Fruit fly (Drosophila melanogaster) whole organism, prepupa: ENCODE results near the gene Grik.

ENCODE experiments used
- CG10631 ChIP-seq: fragments of 200-800 bp; sonication (Bioruptor generic); optimal IDR thresholded peaks from 2 replicates; lab custom pipeline; 2016; ENCODE audit warnings: missing biosample characterization, missing genetic modification characterization
- CG11762 ChIP-seq: fragments of 200-800 bp; sonication (Bioruptor generic); optimal IDR thresholded peaks from 3 replicates; lab custom pipeline; 2016; ENCODE audit warnings: missing biosample characterization, missing genetic modification characterization; ENCODE audit not compliant: insufficient read depth
- CG11902 ChIP-seq: fragments of 200-800 bp; sonication (Bioruptor generic); optimal IDR thresholded peaks from 3 replicates; lab custom pipeline; 2016; ENCODE audit warnings: missing biosample characterization, missing genetic modification characterization
- CG15336 ChIP-seq: fragments of 200-800 bp; sonication (Bioruptor generic); IDR thresholded peaks from 2 replicates; pipeline ENCODE4 v1.3.6; 2022; ENCODE audit warnings: missing biosample characterization, missing genetic modification characterization
- CG1621 ChIP-seq: fragments of 200-800 bp; sonication (Bioruptor generic); optimal IDR thresholded peaks from 3 replicates; lab custom pipeline; 2018; ENCODE audit warnings: missing biosample characterization, mild to moderate bottlenecking, missing genetic modification characterization
- CG3032 ChIP-seq: fragments of 200-800 bp; optimal IDR thresholded peaks from 2 replicates; lab custom pipeline; 2019; ENCODE audit warnings: missing biosample characterization, mild to moderate bottlenecking, missing genetic modification characterization, moderate library complexity
- CG31627 ChIP-seq: fragments of 200-800 bp; sonication (Bioruptor generic); optimal IDR thresholded peaks from 3 replicates; lab custom pipeline; 2016; ENCODE audit warnings: missing biosample characterization, missing genetic modification characterization
- CG32006 ChIP-seq: fragments of 200-800 bp; sonication (Bioruptor generic); optimal IDR thresholded peaks from 3 replicates; lab custom pipeline; 2017; ENCODE audit warnings: missing biosample characterization, mild to moderate bottlenecking, missing genetic modification characterization
- CG34406 ChIP-seq: fragments of 200-800 bp; sonication (Bioruptor generic); optimal IDR thresholded peaks from 3 replicates; lab custom pipeline; 2016; ENCODE audit warnings: missing biosample characterization, missing genetic modification characterization
- CG3919 ChIP-seq: fragments of 200-800 bp; sonication (Bioruptor generic); optimal IDR thresholded peaks from 3 replicates; lab custom pipeline; 2016; ENCODE audit warnings: missing biosample characterization, missing genetic modification characterization
- CG6276 ChIP-seq: fragments of 200-800 bp; sonication (Bioruptor generic); optimal IDR thresholded peaks from 2 replicates; lab custom pipeline; 2017; ENCODE audit warnings: missing biosample characterization, mild to moderate bottlenecking, missing genetic modification characterization
- CG6854 ChIP-seq: fragments of 200-800 bp; sonication (Bioruptor generic); optimal IDR thresholded peaks from 2 replicates; lab custom pipeline; 2017; ENCODE audit warnings: missing biosample characterization, mild to moderate bottlenecking, missing genetic modification characterization
- CG7368 ChIP-seq: fragments of 200-800 bp; sonication (Bioruptor generic); optimal IDR thresholded peaks from 3 replicates; lab custom pipeline; 2016; ENCODE audit warnings: missing biosample characterization, missing genetic modification characterization
- CG9139 ChIP-seq: fragments of 200-800 bp; sonication (Bioruptor generic); optimal IDR thresholded peaks from 3 replicates; lab custom pipeline; 2017; ENCODE audit warnings: missing biosample characterization, mild to moderate bottlenecking, missing genetic modification characterization
- Eip78C ChIP-seq: fragments of 200-800 bp; sonication (Bioruptor generic); peaks from one replicate; lab custom pipeline; 2016; ENCODE audit warnings: missing biosample characterization, missing genetic modification characterization
- Ets96B ChIP-seq: fragments of 200-800 bp; optimal IDR thresholded peaks from 2 replicates; lab custom pipeline; 2019; ENCODE audit warnings: missing biosample characterization, mild to moderate bottlenecking, missing genetic modification characterization, moderate library complexity
- Gug ChIP-seq: fragments of 200-800 bp; sonication (Bioruptor generic); IDR thresholded peaks from 2 replicates; pipeline ENCODE4 v1.3.6; 2022; ENCODE audit warnings: missing biosample characterization, missing genetic modification characterization
- Hr38 ChIP-seq: sonication (Bioruptor generic); optimal IDR thresholded peaks from 2 replicates; lab custom pipeline; 2016; ENCODE audit warnings: missing biosample characterization, missing genetic modification characterization
- Hr4 ChIP-seq: fragments of 200-800 bp; sonication (Bioruptor generic); optimal IDR thresholded peaks from 3 replicates; lab custom pipeline; 2016; ENCODE audit warnings: missing biosample characterization, missing genetic modification characterization
- Lpt ChIP-seq: fragments of 200-800 bp; sonication (Bioruptor generic); optimal IDR thresholded peaks from 3 replicates; lab custom pipeline; 2016; ENCODE audit warnings: missing biosample characterization, missing genetic modification characterization
- OdsH ChIP-seq: fragments of 200-800 bp; sonication (Bioruptor generic); optimal IDR thresholded peaks from 3 replicates; lab custom pipeline; 2016; ENCODE audit warnings: missing biosample characterization, missing genetic modification characterization
- acj6 ChIP-seq: fragments of 200-800 bp; sonication (Bioruptor generic); optimal IDR thresholded peaks from 3 replicates; lab custom pipeline; 2016; ENCODE audit warnings: missing biosample characterization, missing genetic modification characterization
- dac ChIP-seq: fragments of 200-800 bp; sonication (Bioruptor generic); optimal IDR thresholded peaks from 2 replicates; lab custom pipeline; 2017; ENCODE audit warnings: missing biosample characterization, mild to moderate bottlenecking, missing genetic modification characterization
- dsx ChIP-seq: fragments of 200-800 bp; optimal IDR thresholded peaks from 3 replicates; lab custom pipeline; 2019; ENCODE audit warnings: missing biosample characterization, mild to moderate bottlenecking, missing genetic modification characterization, moderate library complexity; ENCODE audit not compliant: poor library complexity, severe bottlenecking
- esn ChIP-seq: fragments of 200-800 bp; sonication (Bioruptor generic); optimal IDR thresholded peaks from 2 replicates; lab custom pipeline; 2016; ENCODE audit warnings: missing biosample characterization, mild to moderate bottlenecking, missing genetic modification characterization, moderate library complexity
- fd59A ChIP-seq: fragments of 200-800 bp; sonication (Bioruptor generic); optimal IDR thresholded peaks from 2 replicates; lab custom pipeline; 2017; ENCODE audit warnings: missing biosample characterization, mild to moderate bottlenecking, missing genetic modification characterization, missing genetic modification reagents
- fd85E ChIP-seq: fragments of 200-800 bp; sonication (Bioruptor generic); optimal IDR thresholded peaks from 3 replicates; lab custom pipeline; 2016; ENCODE audit warnings: missing biosample characterization, missing genetic modification characterization
- fkh ChIP-seq: fragments of 200-800 bp; sonication (Bioruptor generic); optimal IDR thresholded peaks from 3 replicates; lab custom pipeline; 2017; ENCODE audit warnings: missing biosample characterization, mild to moderate bottlenecking, missing genetic modification characterization, moderate library complexity
- salr ChIP-seq, 2 experiments: fragments of 200-800 bp; sonication (Bioruptor generic); optimal IDR thresholded peaks; 3 replicates each; lab custom pipeline; 2016 to 2018; ENCODE audit warnings: missing biosample characterization in 2 of 2, missing genetic modification characterization in 2 of 2, mild to moderate bottlenecking in 1 of 2
- svp ChIP-seq: fragments of 200-800 bp; sonication (Bioruptor generic); peaks from one replicate; lab custom pipeline; 2016; ENCODE audit warnings: missing biosample characterization, missing genetic modification characterization
- vri ChIP-seq: fragments of 200-800 bp; sonication (Bioruptor generic); optimal IDR thresholded peaks from 3 replicates; lab custom pipeline; 2016; ENCODE audit warnings: missing biosample characterization, mild to moderate bottlenecking, missing genetic modification characterization

The Grik gene

dm6 chr3R:20949749-20950676, 48.3 kb downstream of the Grik start (continued):
- no peak for TF ChIP-seq CG6854 (GFP tag; lab: Kevin White, UChicago)
- peak; percentile 32 for TF ChIP-seq OdsH
- peak; percentile 39 for TF ChIP-seq Hr4 (GFP tag; lab: Kevin White, UChicago)
- TF ChIP-seq Ets96B (tag; lab: Kevin White, UChicago) = no peak
- peak; percentile 32 for TF ChIP-seq CG32006 (GFP tag; lab: Kevin White, UChicago)
- no peak for TF ChIP-seq dsx (GFP tag; lab: Kevin White, UChicago)
- peak; percentile 67 for TF ChIP-seq svp
- TF ChIP-seq Hr38 (GFP tag; lab: Kevin White, UChicago) = no peak
- TF ChIP-seq CG34406 (GFP tag; lab: Kevin White, UChicago) = peak; percentile 11
- TF ChIP-seq CG10631 (GFP tag; lab: Kevin White, UChicago) = no peak
- TF ChIP-seq, all 60 proteins: peak for 15

- TF ChIP-seq CG3032 (tag; lab: Kevin White, UChicago) = no peak
- TF ChIP-seq CG1621 (tag; lab: Kevin White, UChicago) = no peak
- TF ChIP-seq CG7368 = no peak
- no peak for TF ChIP-seq CG6854 (GFP tag; lab: Kevin White, UChicago)
- no peak for TF ChIP-seq CG15336
- no peak for TF ChIP-seq CG11902 (GFP tag; lab: Kevin White, UChicago)
- no peak for TF ChIP-seq CG6276
- no peak for TF ChIP-seq dsx (GFP tag; lab: Kevin White, UChicago)
- no peak for TF ChIP-seq CG9139 (GFP tag; lab: Kevin White, UChicago)
- TF ChIP-seq CG31627 = no peak
Measured at dm6 chr3R:20950677-20951018, 48.9 kb downstream of the Grik start.

dm6 chr3R:20951353-20951955, 49.7 kb downstream of the Grik start:
- TF ChIP-seq CG11902 (GFP tag; lab: Kevin White, UChicago) (no peak), Eip78C (GFP tag; lab: Kevin White, UChicago) (peak; percentile 42), fkh (peak; percentile 85), vri (GFP tag; lab: Kevin White, UChicago) (peak; percentile 30)

- TF ChIP-seq Gug (GFP tag; lab: Robert Waterston, UW) = no peak
- peak; percentile 61 for TF ChIP-seq vri (GFP tag; lab: Kevin White, UChicago)
- TF ChIP-seq fkh = peak; percentile 13
- no peak for TF ChIP-seq CG9139 (GFP tag; lab: Kevin White, UChicago)
- TF ChIP-seq, all 60 proteins: peak for 2
Measured at dm6 chr3R:20952423-20953013, 50.8 kb downstream of the Grik start.

dm6 chr3R:20954531-20954930, 52.8 kb downstream of the Grik start:
- TF ChIP-seq fd85E (GFP tag; lab: Kevin White, UChicago) = no peak
- no peak for TF ChIP-seq CG11762 (GFP tag; lab: Kevin White, UChicago)
- TF ChIP-seq CG1621 (tag; lab: Kevin White, UChicago) = no peak
- TF ChIP-seq dac = no peak
- TF ChIP-seq svp = peak; percentile 94
- TF ChIP-seq salr (GFP tag; optimal IDR thresholded peaks at IDR 0.05; lab: Kevin White, UChicago) = no peak
- no peak for TF ChIP-seq Lpt (GFP tag; lab: Kevin White, UChicago)
- no peak for TF ChIP-seq Ets96B (tag; lab: Kevin White, UChicago)
- TF ChIP-seq dsx (GFP tag; lab: Kevin White, UChicago) = no peak
- TF ChIP-seq CG3919 (GFP tag; lab: Kevin White, UChicago) = no peak
- no peak for TF ChIP-seq CG3032 (tag; lab: Kevin White, UChicago)
- no peak for TF ChIP-seq acj6 (GFP tag; lab: Kevin White, UChicago)
- no peak for TF ChIP-seq esn (GFP tag; lab: Kevin White, UChicago)
- TF ChIP-seq fd59A (GFP tag; lab: Kevin White, UChicago) = no peak
- TF ChIP-seq Eip78C (GFP tag; lab: Kevin White, UChicago) = peak; percentile 22
- no peak for TF ChIP-seq CG11902 (GFP tag; lab: Kevin White, UChicago)
